Fruit fly (Drosophila melanogaster): ENCODE measurements around the gene step.

Gene step

dm6 chr2L:21757264-21758066 lies at the start of gene step, which contains the start of gene CG1416:
TSS of gene step (minus strand) at chr2L:21757466.
TSS of gene CG1416 (plus strand) at chr2L:21758010.
- TF ChIP-seq noc (tag; optimal IDR thresholded peaks at IDR 0.05): no peak

- TF ChIP-seq noc (tag; optimal IDR thresholded peaks at IDR 0.05): no peak
Measured at dm6 chr2L:21806875-21807274, 49.6 kb upstream of the step start.

dm6 chr2L:21806359-21806758 lies 49.1 kb upstream of the step start:
- TF ChIP-seq noc (tag; optimal IDR thresholded peaks at IDR 0.05): no peak

dm6 chr2L:21804105-21804504 lies 46.8 kb upstream of the step start:
- no peak for TF ChIP-seq noc (tag; optimal IDR thresholded peaks at IDR 0.05)

- TF ChIP-seq noc (tag; optimal IDR thresholded peaks at IDR 0.05): no peak
Measured at dm6 chr2L:21795342-21795874, 38.1 kb upstream of the step start, which contains the start of gene CG31612. TSS of gene CG31612 (minus strand) at chr2L:21795447.

- TF ChIP-seq noc (tag; optimal IDR thresholded peaks at IDR 0.05): peak; percentile 94
Measured at dm6 chr2L:21794547-21795341, 37.5 kb upstream of the step start.

dm6 chr2L:21792831-21793230 lies 35.6 kb upstream of the step start:
- no peak for TF ChIP-seq noc (tag; optimal IDR thresholded peaks at IDR 0.05)

- no peak for TF ChIP-seq noc (tag; optimal IDR thresholded peaks at IDR 0.05)
Measured at dm6 chr2L:21791980-21792379, 34.7 kb upstream of the step start.

- TF ChIP-seq noc (tag; optimal IDR thresholded peaks at IDR 0.05): no peak
Measured at dm6 chr2L:21789456-21790065, 32.3 kb upstream of the step start.

dm6 chr2L:21786991-21787390 lies 29.7 kb upstream of the step start:
- no peak for TF ChIP-seq noc (tag; optimal IDR thresholded peaks at IDR 0.05)

- no peak for TF ChIP-seq noc (tag; optimal IDR thresholded peaks at IDR 0.05)
Measured at dm6 chr2L:21784790-21785425, 27.6 kb upstream of the step start.

dm6 chr2L:21783965-21784364 lies 26.7 kb upstream of the step start, which contains the start of gene CG11630:
TSS of gene CG11630 (minus strand) at chr2L:21784065.
- no peak for TF ChIP-seq noc (tag; optimal IDR thresholded peaks at IDR 0.05)

dm6 chr2L:21769461-21769860 lies 12.2 kb upstream of the step start:
- no peak for TF ChIP-seq noc (tag; optimal IDR thresholded peaks at IDR 0.05)

- TF ChIP-seq noc (tag; optimal IDR thresholded peaks at IDR 0.05): no peak
Measured at dm6 chr2L:21764934-21765333, 7.7 kb upstream of the step start.

dm6 chr2L:21758067-21758398 lies 767 bp upstream of the step start:
- TF ChIP-seq noc (tag; optimal IDR thresholded peaks at IDR 0.05): no peak

dm6 chr2L:21756696-21757095 lies 570 bp downstream of the step start:
- no peak for TF ChIP-seq noc (tag; optimal IDR thresholded peaks at IDR 0.05)

All from whole organism, larva.